Worm (Caenorhabditis elegans) whole organism, L3 larva: ENCODE data around the gene ttr-43.

Experiments
- aly-2 ChIP-seq: fragments of 150-350 bp; optimal IDR thresholded peaks from 2 replicates; lab custom pipeline; 2014; ENCODE audit warnings: missing biosample characterization, missing genetic modification characterization
- ceh-9 ChIP-seq: sonication (generic microtip); optimal IDR thresholded peaks from 2 replicates; lab custom pipeline; 2018; ENCODE audit warnings: missing biosample characterization, missing genetic modification characterization
- daf-12 ChIP-seq: fragments of 150-350 bp; optimal IDR thresholded peaks from 2 replicates; lab custom pipeline; 2014; ENCODE audit warnings: missing biosample characterization, missing genetic modification reagents, missing genetic modification characterization
- egl-27 ChIP-seq: sonication (generic microtip); optimal IDR thresholded peaks from 4 replicates; lab custom pipeline; 2017; ENCODE audit warnings: missing biosample characterization, missing genetic modification reagents, missing genetic modification characterization
- jun-1 ChIP-seq: fragments of 150-350 bp; optimal IDR thresholded peaks from 2 replicates; lab custom pipeline; 2014; ENCODE audit warnings: missing biosample characterization, missing genetic modification reagents, missing genetic modification characterization
- nhr-11 ChIP-seq: fragments of 150-350 bp; optimal IDR thresholded peaks from 2 replicates; lab custom pipeline; 2014; ENCODE audit warnings: missing biosample characterization, missing genetic modification characterization
- nhr-12 ChIP-seq: fragments of 150-350 bp; optimal IDR thresholded peaks from 2 replicates; lab custom pipeline; 2014; ENCODE audit warnings: missing biosample characterization, missing genetic modification characterization
- pha-4 ChIP-seq: fragments of 150-350 bp; optimal IDR thresholded peaks from 2 replicates; lab custom pipeline; 2014; ENCODE audit warnings: missing biosample characterization, missing genetic modification reagents, missing genetic modification characterization
- skn-1 ChIP-seq: fragments of 150-350 bp; optimal IDR thresholded peaks from 2 replicates; lab custom pipeline; 2014; ENCODE audit warnings: missing biosample characterization, missing genetic modification characterization
- snpc-4 ChIP-seq: fragments of 150-350 bp; optimal IDR thresholded peaks from 2 replicates; lab custom pipeline; 2014; ENCODE audit warnings: missing biosample characterization, missing genetic modification characterization
- ztf-11 ChIP-seq: fragments of 150-350 bp; optimal IDR thresholded peaks from 2 replicates; lab custom pipeline; 2014; ENCODE audit warnings: missing biosample characterization, missing genetic modification characterization
- ztf-4 ChIP-seq: fragments of 150-350 bp; optimal IDR thresholded peaks from 2 replicates; lab custom pipeline; 2014; ENCODE audit warnings: missing biosample characterization, missing genetic modification characterization

DNA sequence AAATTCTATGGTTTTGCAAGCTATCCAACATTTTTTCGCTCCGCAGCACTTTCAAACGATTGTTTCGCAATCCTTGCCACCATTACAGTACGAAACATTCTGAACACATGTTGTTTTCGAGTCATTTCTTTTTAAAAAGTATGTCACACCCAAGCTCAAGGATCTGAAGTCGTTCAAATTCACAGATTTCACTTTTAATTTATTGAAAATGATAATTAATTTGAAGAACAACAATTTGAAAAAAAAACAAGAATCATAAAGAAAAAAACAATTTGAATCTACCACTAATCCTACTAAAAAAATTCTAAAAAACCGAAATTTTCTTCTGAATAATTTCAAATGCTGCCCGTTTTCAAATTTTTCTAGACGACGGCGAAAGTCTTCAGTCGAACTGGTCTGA, 1.9 kb upstream of the ttr-43 start, which contains the start of gene C14C10.2:
- TF ChIP-seq jun-1 (tag; lab: Kevin White, UChicago) (no peak), nhr-12 (tag; lab: Kevin White, UChicago) (no peak), egl-27 (tag; lab: Kevin White, UChicago) (no peak), snpc-4 (tag; lab: Kevin White, UChicago) (no peak), aly-2 (tag; lab: Kevin White, UChicago) (no peak), pha-4 (no peak), daf-12 (tag; lab: Kevin White, UChicago) (no peak), ztf-11 (tag; lab: Kevin White, UChicago) (no peak), ztf-4 (tag; lab: Kevin White, UChicago) (no peak), skn-1 (tag; lab: Kevin White, UChicago) (no peak), nhr-11 (no peak), ceh-9 (no peak)
